Worm (Caenorhabditis elegans) whole organism, mixed stage, embryonic: ENCODE measurements around the gene F12A10.6.

ENCODE experiments used
- M03D4.4 ChIP-seq: sonication (generic microtip); optimal IDR thresholded peaks from 2 replicates; lab custom pipeline; 2017; ENCODE audit warnings: mild to moderate bottlenecking, missing genetic modification characterization, missing compliant biosample characterization
- bed-3 ChIP-seq: fragments of 200-800 bp; sonication (Bioruptor generic); optimal IDR thresholded peaks from 3 replicates; lab custom pipeline; 2018; ENCODE audit warnings: mild to moderate bottlenecking, missing genetic modification characterization, moderate library complexity, missing compliant biosample characterization
- blmp-1 ChIP-seq: fragments of 150-350 bp; optimal IDR thresholded peaks from 2 replicates; lab custom pipeline; 2014; ENCODE audit warnings: missing biosample characterization, missing genetic modification characterization
- ceh-43 ChIP-seq: fragments of 200-800 bp; sonication (Bioruptor generic); optimal IDR thresholded peaks from 2 replicates; lab custom pipeline; 2018; ENCODE audit warnings: mild to moderate bottlenecking, missing genetic modification characterization, moderate library complexity, missing compliant biosample characterization
- ceh-83 ChIP-seq: fragments of 200-800 bp; sonication (Bioruptor generic); optimal IDR thresholded peaks from 2 replicates; lab custom pipeline; 2018; ENCODE audit warnings: mild to moderate bottlenecking, missing genetic modification characterization, missing compliant biosample characterization
- ces-1 ChIP-seq: fragments of 150-350 bp; optimal IDR thresholded peaks from 2 replicates; lab custom pipeline; 2014; ENCODE audit warnings: missing biosample characterization, missing genetic modification reagents, missing genetic modification characterization
- cnd-1 ChIP-seq: fragments of 200-800 bp; sonication (Bioruptor generic); optimal IDR thresholded peaks from 2 replicates; lab custom pipeline; 2018; ENCODE audit warnings: mild to moderate bottlenecking, missing genetic modification characterization, missing compliant biosample characterization
- drap-1 ChIP-seq: fragments of 200-800 bp; sonication (Bioruptor generic); optimal IDR thresholded peaks from 3 replicates; lab custom pipeline; 2018; ENCODE audit warnings: mild to moderate bottlenecking, missing genetic modification characterization, missing compliant biosample characterization
- elt-1 ChIP-seq: sonication (generic microtip); optimal IDR thresholded peaks from 2 replicates; lab custom pipeline; 2017; ENCODE audit warnings: missing genetic modification characterization, mild to moderate bottlenecking, missing compliant biosample characterization, antibody characterized with exemption, moderate library complexity, borderline replicate concordance; ENCODE audit not compliant: insufficient read depth
- elt-3 ChIP-seq: fragments of 150-350 bp; optimal IDR thresholded peaks from 2 replicates; lab custom pipeline; 2014; ENCODE audit warnings: missing biosample characterization, missing genetic modification characterization
- flh-1 ChIP-seq: fragments of 200-800 bp; sonication (Bioruptor generic); optimal IDR thresholded peaks from 2 replicates; lab custom pipeline; 2018; ENCODE audit warnings: mild to moderate bottlenecking, missing genetic modification characterization, moderate library complexity, missing compliant biosample characterization
- ham-2 ChIP-seq: fragments of 200-800 bp; sonication (Bioruptor generic); optimal IDR thresholded peaks from 2 replicates; lab custom pipeline; 2018; ENCODE audit warnings: mild to moderate bottlenecking, missing genetic modification characterization, missing compliant biosample characterization
- hlh-1 ChIP-seq: fragments of 150-350 bp; optimal IDR thresholded peaks from 2 replicates; lab custom pipeline; 2014; ENCODE audit warnings: missing biosample characterization, missing genetic modification reagents, missing genetic modification characterization
- lin-13 ChIP-seq: fragments of 150-350 bp; optimal IDR thresholded peaks from 2 replicates; lab custom pipeline; 2014; ENCODE audit warnings: missing biosample characterization, missing genetic modification characterization
- lsy-2 ChIP-seq: fragments of 150-350 bp; optimal IDR thresholded peaks from 2 replicates; lab custom pipeline; 2014; ENCODE audit warnings: missing biosample characterization, missing genetic modification characterization
- mab-5 ChIP-seq: fragments of 150-350 bp; optimal IDR thresholded peaks from 2 replicates; lab custom pipeline; 2014; ENCODE audit warnings: missing biosample characterization, missing genetic modification characterization
- mep-1 ChIP-seq: fragments of 150-350 bp; optimal IDR thresholded peaks from 2 replicates; lab custom pipeline; 2017; ENCODE audit warnings: missing biosample characterization, missing genetic modification reagents, missing genetic modification characterization, inconsistent platforms
- mls-2 ChIP-seq: sonication (generic microtip); optimal IDR thresholded peaks from 2 replicates; lab custom pipeline; 2016; ENCODE audit warnings: mild to moderate bottlenecking, missing genetic modification characterization, moderate library complexity, missing compliant biosample characterization
- nhr-2 ChIP-seq: fragments of 150-350 bp; optimal IDR thresholded peaks from 2 replicates; lab custom pipeline; 2014; ENCODE audit warnings: missing biosample characterization, missing genetic modification characterization
- nhr-28 ChIP-seq: fragments of 150-350 bp; optimal IDR thresholded peaks from 2 replicates; lab custom pipeline; 2014; ENCODE audit warnings: missing biosample characterization, missing genetic modification characterization
- nhr-76 ChIP-seq: sonication (generic microtip); optimal IDR thresholded peaks from 2 replicates; lab custom pipeline; 2017; ENCODE audit warnings: missing biosample characterization, missing genetic modification characterization
- pha-4 ChIP-seq: fragments of 150-350 bp; optimal IDR thresholded peaks from 2 replicates; lab custom pipeline; 2018; ENCODE audit warnings: missing biosample characterization, missing genetic modification reagents, missing genetic modification characterization
- sem-2 ChIP-seq: fragments of 200-800 bp; sonication (Bioruptor generic); optimal IDR thresholded peaks from 2 replicates; lab custom pipeline; 2018; ENCODE audit warnings: mild to moderate bottlenecking, missing genetic modification characterization, missing compliant biosample characterization
- snpc-4 ChIP-seq: fragments of 150-350 bp; optimal IDR thresholded peaks from 2 replicates; lab custom pipeline; 2014; ENCODE audit warnings: missing biosample characterization, missing genetic modification characterization
- sptf-1 ChIP-seq: sonication (generic microtip); optimal IDR thresholded peaks from 2 replicates; lab custom pipeline; 2017; ENCODE audit warnings: mild to moderate bottlenecking, missing genetic modification characterization, moderate library complexity, missing compliant biosample characterization
- tbx-8 ChIP-seq: fragments of 200-800 bp; sonication (Bioruptor generic); optimal IDR thresholded peaks from 2 replicates; lab custom pipeline; 2018; ENCODE audit warnings: mild to moderate bottlenecking, missing genetic modification characterization, moderate library complexity, missing compliant biosample characterization
- unc-120 ChIP-seq: sonication (generic microtip); optimal IDR thresholded peaks from 2 replicates; lab custom pipeline; 2017; ENCODE audit warnings: missing genetic modification characterization, missing compliant biosample characterization; ENCODE audit not compliant: poor library complexity, severe bottlenecking
- unc-39 ChIP-seq: fragments of 150-350 bp; optimal IDR thresholded peaks from 2 replicates; lab custom pipeline; 2014; ENCODE audit warnings: missing biosample characterization, missing genetic modification characterization
- ztf-11 ChIP-seq: fragments of 150-350 bp; optimal IDR thresholded peaks from 2 replicates; lab custom pipeline; 2014; ENCODE audit warnings: missing biosample characterization, missing genetic modification characterization

F12A10.6 gene

ce11 chrII:5517643-5518042 is 23.3 kb upstream of the F12A10.6 start, which contains the start of gene ZK177.9:
Gene ZK177.9, minus strand, starts transcription at chrII:5517743.
- TF ChIP-seq elt-3 (tag; lab: Kevin White, UChicago): no peak
- no peak for TF ChIP-seq mep-1 (tag; lab: Kevin White, UChicago)
- no peak for TF ChIP-seq blmp-1 (tag; lab: Kevin White, UChicago)
- no peak for TF ChIP-seq sptf-1 (tag; lab: Kevin White, UChicago)

DNA sequence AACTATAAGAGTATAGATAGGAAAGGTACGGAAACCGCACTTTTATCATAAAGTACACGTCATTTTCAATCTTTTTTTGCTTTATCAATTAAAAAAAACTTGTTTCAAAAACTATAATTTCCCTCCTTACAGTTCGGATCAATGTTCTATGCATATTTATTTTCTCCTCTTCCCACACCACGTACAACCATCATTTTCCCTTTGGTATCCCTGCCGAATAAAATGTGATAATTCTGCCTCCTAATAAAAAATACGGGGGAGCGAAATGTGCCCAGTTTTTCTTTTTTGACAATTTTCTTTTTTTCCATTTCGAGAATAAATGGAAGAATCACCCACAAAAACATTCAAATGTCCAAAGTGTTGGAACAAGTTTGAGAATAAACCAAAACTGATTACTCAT is 21.2 kb upstream of the F12A10.6 start, which contains the start of gene ZK177.3:
ZK177.3 (plus strand) TSS at position 301 of the 400 bp plus-strand sequence.
- TF ChIP-seq drap-1 (no peak), mls-2 (tag; lab: Kevin White, UChicago) (no peak), ces-1 (GFP tag; lab: Kevin White, UChicago) (no peak), ceh-43 (GFP tag; lab: Kevin White, UChicago) (no peak), bed-3 (no peak), nhr-2 (tag; lab: Kevin White, UChicago) (no peak), ham-2 (GFP tag; lab: Kevin White, UChicago) (no peak), M03D4.4 (tag; lab: Kevin White, UChicago) (no peak), flh-1 (GFP tag; lab: Kevin White, UChicago) (no peak)

ce11 chrII:5514846-5515245 is 20.5 kb upstream of the F12A10.6 start, which contains the start of gene sahd-1:
Gene sahd-1, minus strand, starts transcription at chrII:5514945.
- no peak for TF ChIP-seq ceh-83 (GFP tag; lab: Kevin White, UChicago)
- TF ChIP-seq ztf-11: no peak
- TF ChIP-seq sem-2 (GFP tag; lab: Kevin White, UChicago): no peak
- TF ChIP-seq elt-1: no peak
- TF ChIP-seq cnd-1 (tag; lab: Kevin White, UChicago): no peak
- TF ChIP-seq pha-4 (tag; lab: Kevin White, UChicago): no peak
- no peak for TF ChIP-seq unc-39 (tag; lab: Kevin White, UChicago)
- no peak for TF ChIP-seq lin-13 (tag; lab: Kevin White, UChicago)
- no peak for TF ChIP-seq drap-1
- TF ChIP-seq mls-2 (tag; lab: Kevin White, UChicago): no peak
- TF ChIP-seq nhr-76 (tag; lab: Kevin White, UChicago): no peak
- no peak for TF ChIP-seq ham-2 (GFP tag; lab: Kevin White, UChicago)
- TF ChIP-seq unc-120: no peak
- no peak for TF ChIP-seq M03D4.4 (tag; lab: Kevin White, UChicago)
- TF ChIP-seq hlh-1 (tag; lab: Kevin White, UChicago): no peak
- no peak for TF ChIP-seq ces-1 (GFP tag; lab: Kevin White, UChicago)
- no peak for TF ChIP-seq tbx-8 (GFP tag; lab: Kevin White, UChicago)
- no peak for TF ChIP-seq nhr-2 (tag; lab: Kevin White, UChicago)

DNA sequence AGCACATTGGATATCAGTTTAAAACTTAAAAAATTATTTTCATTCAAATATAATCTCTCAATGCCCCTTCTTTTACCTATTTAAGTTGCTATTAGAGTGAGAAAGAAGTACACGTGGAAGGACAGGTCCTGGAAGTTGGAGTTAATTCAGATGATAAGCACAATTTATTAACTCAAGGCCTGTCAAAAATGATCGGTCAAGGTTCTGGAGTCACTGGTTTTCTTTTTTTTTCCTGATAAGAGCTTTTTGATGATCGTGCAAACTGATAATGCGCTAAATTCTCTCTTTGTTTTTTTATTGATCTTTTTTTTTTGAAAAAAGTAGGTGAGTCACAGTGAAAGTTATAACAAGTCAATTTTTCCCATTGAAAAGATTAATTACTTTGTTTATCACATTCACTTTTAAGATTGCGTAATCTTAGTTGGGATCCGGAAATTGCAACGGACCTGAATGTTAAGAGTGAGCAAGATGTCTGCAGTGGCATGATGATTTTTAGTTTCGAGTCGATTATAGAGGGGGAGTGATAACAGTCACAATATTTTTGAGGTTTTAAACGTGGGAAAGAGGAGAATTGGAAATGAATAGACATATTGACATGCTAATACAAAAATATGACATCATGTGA is 18.3 kb upstream of the F12A10.6 start:
- TF ChIP-seq mab-5 (tag; lab: Kevin White, UChicago) (no peak), nhr-2 (tag; lab: Kevin White, UChicago) (no peak), unc-39 (tag; lab: Kevin White, UChicago) (no peak), drap-1 (no peak), lsy-2 (tag; lab: Kevin White, UChicago) (no peak), snpc-4 (tag; lab: Kevin White, UChicago) (no peak), M03D4.4 (tag; lab: Kevin White, UChicago) (no peak), ceh-83 (GFP tag; lab: Kevin White, UChicago) (no peak), ztf-11 (no peak), nhr-28 (tag; lab: Kevin White, UChicago) (no peak), elt-3 (tag; lab: Kevin White, UChicago) (no peak)
